Worm (Caenorhabditis elegans): ENCODE measurements around the gene T09F3.4.
A peak's percentile ranks its signal among the peaks of the same experiment; 100 is the strongest.

The T09F3.4 gene

ce11 chrII:10373016-10373415, 22.5 kb upstream of the T09F3.4 start:
- TF ChIP-seq nfya-1 (tag; optimal IDR thresholded peaks at IDR 0.05) (no peak), hlh-15 (tag; optimal IDR thresholded peaks at IDR 0.05) (no peak), fkh-10 (GFP tag; optimal IDR thresholded peaks at IDR 0.05) (no peak), pax-1 (tag; optimal IDR thresholded peaks at IDR 0.05) (no peak), hlh-8 (tag; optimal IDR thresholded peaks at IDR 0.05) (no peak), zip-5 (tag; optimal IDR thresholded peaks at IDR 0.05) (no peak), pros-1 (tag; optimal IDR thresholded peaks at IDR 0.05) (no peak), F13H6.1 (tag; optimal IDR thresholded peaks at IDR 0.05) (no peak), ceh-34 (tag; optimal IDR thresholded peaks at IDR 0.05) (no peak), ceh-31 (tag; optimal IDR thresholded peaks at IDR 0.05) (no peak)

- TF ChIP-seq mec-3 (tag; optimal IDR thresholded peaks at IDR 0.05; ENCODE audit: borderline replicate concordance): no peak
- TF ChIP-seq tbx-2 (tag; optimal IDR thresholded peaks at IDR 0.05): peak; percentile 37
- TF ChIP-seq che-1 (tag; optimal IDR thresholded peaks at IDR 0.05): no peak
- TF ChIP-seq ama-1 (optimal IDR thresholded peaks at IDR 0.05): no peak
- peak; percentile 20 for TF ChIP-seq nfya-1 (tag; optimal IDR thresholded peaks at IDR 0.05)
- peak; percentile 84 for TF ChIP-seq ceh-31 (tag; optimal IDR thresholded peaks at IDR 0.05)
- TF ChIP-seq nhr-11 (tag; optimal IDR thresholded peaks at IDR 0.05): no peak
- peak; percentile 66 for TF ChIP-seq ttx-3 (tag; optimal IDR thresholded peaks at IDR 0.05)
- TF ChIP-seq syd-9 (tag; optimal IDR thresholded peaks at IDR 0.05): no peak
- peak; percentile 64 for TF ChIP-seq ceh-14 (tag; optimal IDR thresholded peaks at IDR 0.05)
- peak; percentile 99 for TF ChIP-seq unc-42 (tag; optimal IDR thresholded peaks at IDR 0.05)
Observed at ce11 chrII:10373536-10374169, 21.9 kb upstream of the T09F3.4 start.

ce11 chrII:10374776-10375175, 20.7 kb upstream of the T09F3.4 start:
- no peak for TF ChIP-seq ceh-18 (tag; optimal IDR thresholded peaks at IDR 0.05)
- TF ChIP-seq ets-4 (tag; optimal IDR thresholded peaks at IDR 0.05): no peak
- no peak for TF ChIP-seq C38D4.7 (GFP tag; optimal IDR thresholded peaks at IDR 0.05)
- no peak for TF ChIP-seq F13H6.1 (tag; optimal IDR thresholded peaks at IDR 0.05)
- TF ChIP-seq sox-4 (tag; optimal IDR thresholded peaks at IDR 0.05): no peak
- no peak for TF ChIP-seq ceh-6 (GFP tag; optimal IDR thresholded peaks at IDR 0.05)
- no peak for TF ChIP-seq sdc-2 (tag; optimal IDR thresholded peaks at IDR 0.05)
- no peak for TF ChIP-seq dve-1 (tag; optimal IDR thresholded peaks at IDR 0.05)
- TF ChIP-seq ztf-16 (tag; optimal IDR thresholded peaks at IDR 0.05): no peak
- TF ChIP-seq K02D7.2 (tag; optimal IDR thresholded peaks at IDR 0.05): no peak

- TF ChIP-seq sdc-2 (tag; optimal IDR thresholded peaks at IDR 0.05) (no peak), ceh-2 (tag; optimal IDR thresholded peaks at IDR 0.05) (no peak), dve-1 (tag; optimal IDR thresholded peaks at IDR 0.05) (no peak), C08G9.2 (tag; optimal IDR thresholded peaks at IDR 0.05) (no peak), ceh-22 (tag; optimal IDR thresholded peaks at IDR 0.05) (no peak), unc-3 (GFP tag; conservative IDR thresholded peaks at IDR 0.05) (no peak), unc-3 (tag; optimal IDR thresholded peaks at IDR 0.05) (no peak), Y22D7AL.16 (tag; optimal IDR thresholded peaks at IDR 0.05) (no peak), ceh-34 (tag; optimal IDR thresholded peaks at IDR 0.05) (no peak), mec-3 (tag; optimal IDR thresholded peaks at IDR 0.05; ENCODE audit: borderline replicate concordance) (no peak)
Observed at ce11 chrII:10377901-10378300, 17.6 kb upstream of the T09F3.4 start.

ce11 chrII:10379546-10379945, 16.0 kb upstream of the T09F3.4 start:
- TF ChIP-seq ttx-3 (tag; optimal IDR thresholded peaks at IDR 0.05) (no peak), gmeb-2 (tag; optimal IDR thresholded peaks at IDR 0.05) (no peak), ceh-45 (GFP tag; IDR thresholded peaks at IDR 0.05) (no peak), ceh-31 (tag; optimal IDR thresholded peaks at IDR 0.05) (no peak), sox-2 (GFP tag; IDR thresholded peaks at IDR 0.05) (no peak), hlh-13 (GFP tag; optimal IDR thresholded peaks at IDR 0.05) (no peak), rnt-1 (tag; optimal IDR thresholded peaks at IDR 0.05) (no peak)

Data from whole organism, late embryonic.